Worm (Caenorhabditis elegans): ENCODE measurements around the gene F35A5.1.

Gene F35A5.1

DNA sequence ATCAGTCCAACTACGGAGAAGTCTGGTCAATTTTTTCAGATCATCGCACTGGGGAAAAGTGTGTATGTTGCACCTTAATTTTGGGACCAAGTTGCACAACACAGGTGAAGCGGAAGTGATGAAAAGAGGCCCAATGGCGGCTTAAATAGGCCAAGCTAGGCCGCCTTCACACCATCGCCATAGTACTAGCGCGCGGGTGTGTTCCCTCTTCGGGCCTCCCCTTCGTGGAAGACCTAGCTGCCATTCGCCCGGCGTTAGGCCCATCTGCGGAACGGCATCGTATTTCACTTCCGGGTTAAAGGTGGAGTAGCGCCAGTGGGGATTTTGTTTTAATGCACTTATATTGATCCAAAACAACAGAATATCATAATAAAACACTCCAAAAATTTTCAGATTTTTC, 47.4 kb upstream of the F35A5.1 start (continued):
- TF ChIP-seq snpc-3.4 (tag; optimal IDR thresholded peaks at IDR 0.05) (no peak), madf-3 (GFP tag; IDR thresholded peaks at IDR 0.05) (0 out of 2 replicates have a peak, but pooled peaks have one; percentile 44), madf-8 (GFP tag; conservative IDR thresholded peaks at IDR 0.05) (no peak), hlh-26 (GFP tag; conservative IDR thresholded peaks at IDR 0.05) (no peak), unc-62 (GFP tag; optimal IDR thresholded peaks at IDR 0.05) (no peak), B0035.1 (tag; optimal IDR thresholded peaks at IDR 0.05) (no peak), ekl-4 (GFP tag; IDR thresholded peaks at IDR 0.05) (0 out of 2 replicates have a peak, but pooled peaks have one; percentile 18), F57C9.4 (tag; optimal IDR thresholded peaks at IDR 0.05) (no peak), nfya-2 (GFP tag; IDR thresholded peaks at IDR 0.05) (no peak)

DNA sequence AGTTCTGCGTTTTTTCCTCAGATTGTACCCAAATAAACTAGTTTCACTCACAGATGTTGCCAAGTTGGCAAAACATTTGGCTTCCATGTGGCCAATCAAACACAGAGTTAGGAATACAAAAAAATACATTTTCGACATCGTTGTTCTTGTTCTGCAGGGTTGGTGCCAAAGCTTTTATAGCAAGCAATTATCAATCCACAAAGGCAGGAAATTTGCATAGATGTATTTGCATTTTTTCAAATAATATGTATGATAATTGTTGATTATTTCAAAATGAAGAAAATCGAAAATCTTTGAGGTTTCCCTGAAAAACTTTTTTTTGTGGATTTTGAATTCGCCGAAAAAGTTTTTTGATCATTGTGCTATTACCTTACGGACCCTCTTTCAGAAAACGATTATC, 44.9 kb upstream of the F35A5.1 start, which contains the start of gene T14G12.11:
T14G12.11 (minus strand) TSS at position 138 of the 400 bp plus-strand sequence.
- TF ChIP-seq nhr-90 (tag; optimal IDR thresholded peaks at IDR 0.05) = no peak
- TF ChIP-seq zim-3 (tag; optimal IDR thresholded peaks at IDR 0.05) = no peak
- no peak for TF ChIP-seq madf-8 (GFP tag; conservative IDR thresholded peaks at IDR 0.05)
- no peak for TF ChIP-seq D2030.7 (GFP tag; IDR thresholded peaks at IDR 0.05)
- no peak for TF ChIP-seq egl-18 (GFP tag; IDR thresholded peaks at IDR 0.05)
- no peak for TF ChIP-seq nhr-27 (tag; optimal IDR thresholded peaks at IDR 0.05)
- TF ChIP-seq bed-1 (GFP tag; IDR thresholded peaks at IDR 0.05) = no peak
- no peak for TF ChIP-seq ztf-22 (GFP tag; optimal IDR thresholded peaks at IDR 0.05)
- no peak for TF ChIP-seq ZK185.1 (tag; optimal IDR thresholded peaks at IDR 0.05; ENCODE audit: poor library complexity, severe bottlenecking)
- no peak for TF ChIP-seq Y56A3A.18 (GFP tag; IDR thresholded peaks at IDR 0.05)
- no peak for TF ChIP-seq mes-4 (tag; optimal IDR thresholded peaks at IDR 0.05)
- no peak for TF ChIP-seq ceh-79 (tag; optimal IDR thresholded peaks at IDR 0.05)
- TF ChIP-seq F33H1.4 (GFP tag; IDR thresholded peaks at IDR 0.05) = no peak

DNA sequence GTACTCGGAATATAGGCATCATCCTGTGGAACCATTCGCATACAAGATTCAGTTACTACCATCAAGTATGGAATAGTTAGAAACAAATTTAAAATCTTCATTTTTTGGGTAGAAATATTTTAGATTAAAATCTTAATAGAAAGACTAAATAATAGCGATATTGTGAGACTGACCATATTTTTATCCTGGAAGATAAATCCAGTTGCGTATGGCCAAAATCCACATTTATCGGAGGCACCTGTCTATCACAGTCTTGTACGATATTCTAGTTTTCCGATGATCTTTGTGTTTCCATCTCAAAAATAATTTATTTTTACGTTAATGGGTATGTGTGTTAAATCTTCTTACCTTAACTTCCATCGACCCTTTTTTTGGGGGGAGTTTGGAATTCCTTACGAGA, 43.0 kb upstream of the F35A5.1 start, which contains the start of gene F47B7.3:
F47B7.3 (minus strand) TSS at position 101 of the 400 bp plus-strand sequence.
- TF ChIP-seq ekl-4 (GFP tag; IDR thresholded peaks at IDR 0.05) (no peak), ztf-26 (tag; optimal IDR thresholded peaks at IDR 0.05) (no peak), C17E4.6 (GFP tag; IDR thresholded peaks at IDR 0.05) (no peak), Y53F4B.3 (GFP tag; IDR thresholded peaks at IDR 0.05) (no peak), T26A5.8 (tag; optimal IDR thresholded peaks at IDR 0.05) (no peak), nfya-1 (tag; optimal IDR thresholded peaks at IDR 0.05; ENCODE audit: borderline replicate concordance, insufficient read depth) (no peak), madf-10 (tag; optimal IDR thresholded peaks at IDR 0.05) (no peak), lin-35 (GFP tag; optimal IDR thresholded peaks at IDR 0.05) (no peak), bed-2 (GFP tag; IDR thresholded peaks at IDR 0.05) (no peak), egl-44 (GFP tag; IDR thresholded peaks at IDR 0.05) (no peak)

DNA sequence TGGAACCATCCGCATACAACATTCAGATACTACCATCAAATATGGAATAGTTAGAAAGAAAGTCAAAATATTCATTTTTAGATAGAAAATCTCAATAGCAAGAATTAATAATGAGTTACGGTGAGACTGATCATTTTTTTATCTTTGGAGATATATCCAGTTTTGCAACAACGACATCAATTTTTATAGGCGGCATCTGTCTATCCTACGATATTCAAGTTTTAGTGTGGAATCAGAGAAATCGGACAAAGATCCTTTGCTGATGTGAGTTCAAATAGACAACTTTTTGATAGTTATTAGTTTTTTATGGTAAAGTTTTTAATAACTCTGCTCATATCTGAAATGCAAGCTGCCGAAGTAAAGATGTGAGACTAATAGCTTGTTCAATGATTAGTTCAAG, 40.7 kb upstream of the F35A5.1 start, which contains the start of gene F47B7.4:
F47B7.4 (minus strand) TSS at position 101 of the 400 bp plus-strand sequence.
- TF ChIP-seq C06A6.2 (GFP tag; conservative IDR thresholded peaks at IDR 0.05) (no peak), ztf-28 (GFP tag; IDR thresholded peaks at IDR 0.05) (no peak), chd-7 (tag; optimal IDR thresholded peaks at IDR 0.05) (no peak), ceh-100 (GFP tag; IDR thresholded peaks at IDR 0.05) (no peak), somi-1 (GFP tag; optimal IDR thresholded peaks at IDR 0.05) (no peak), rpc-1 (optimal IDR thresholded peaks at IDR 0.05) (no peak), rpc-1 (tag; optimal IDR thresholded peaks at IDR 0.05) (no peak)
